Fruit fly (Drosophila melanogaster) whole organism, embryonic: ENCODE results near the gene TwdlC.

ENCODE experiments used
- Atf-2 ChIP-seq: fragments of 200-800 bp; sonication (Bioruptor generic); optimal IDR thresholded peaks from 2 replicates; lab custom pipeline; 2016; ENCODE audit warnings: missing biosample characterization, missing genetic modification characterization
- CG10959 ChIP-seq: fragments of 200-800 bp; sonication (Bioruptor generic); IDR thresholded peaks from 2 replicates; pipeline ENCODE4 v1.3.6; 2022; ENCODE audit warnings: missing biosample characterization, missing genetic modification characterization
- Elba2 ChIP-seq: fragments of 200-800 bp; sonication (Bioruptor generic); optimal IDR thresholded peaks from 3 replicates; lab custom pipeline; 2016; ENCODE audit warnings: missing biosample characterization, missing genetic modification characterization
- Kr ChIP-seq: fragments of 200-800 bp; sonication (Bioruptor generic); optimal IDR thresholded peaks from 2 replicates; lab custom pipeline; 2017; ENCODE audit warnings: missing biosample characterization, mild to moderate bottlenecking, missing genetic modification characterization
- h ChIP-seq: fragments of >200 bp; optimal IDR thresholded peaks from 2 replicates; lab custom pipeline; 2017
- nerfin-2 ChIP-seq: fragments of 200-800 bp; sonication (Bioruptor generic); IDR thresholded peaks from 2 replicates; pipeline ENCODE4 v1.3.6; 2022; ENCODE audit warnings: missing biosample characterization, missing genetic modification characterization; ENCODE audit not compliant: partially characterized antibody

- no peak for TF ChIP-seq Kr (GFP tag; lab: Kevin White, UChicago)
- TF ChIP-seq Atf-2, result no peak
- no peak for TF ChIP-seq h (lab: Kevin White, UChicago)
- no peak for TF ChIP-seq nerfin-2 (GFP tag; lab: Robert Waterston, UW)
- no peak for TF ChIP-seq Elba2 (GFP tag; lab: Kevin White, UChicago)
- no peak for TF ChIP-seq CG10959 (GFP tag; lab: Robert Waterston, UW)
Measured at dm6 chr3R:27007022-27007421, 12.4 kb downstream of the TwdlC start, which contains the start of gene CG6295.
